Fruit fly (Drosophila melanogaster) whole organism, adult: ENCODE data around the gene tyf.

ENCODE experiments used
- CG11617 ChIP-seq: fragments of 200-800 bp; sonication (Bioruptor generic); optimal IDR thresholded peaks from 2 replicates; lab custom pipeline; 2017; ENCODE audit warnings: mild to moderate bottlenecking, missing biosample characterization, missing genetic modification reagents, missing genetic modification characterization
- CG33017 ChIP-seq: fragments of 200-800 bp; sonication (Bioruptor generic); optimal IDR thresholded peaks from 2 replicates; lab custom pipeline; 2018; ENCODE audit warnings: missing biosample characterization, mild to moderate bottlenecking, missing genetic modification characterization, moderate library complexity
- CG5204 ChIP-seq: fragments of 200-800 bp; sonication (Bioruptor generic); optimal IDR thresholded peaks from 2 replicates; lab custom pipeline; 2016; ENCODE audit warnings: missing biosample characterization, missing genetic modification characterization
- CG7045 ChIP-seq: fragments of 200-800 bp; sonication (Bioruptor generic); optimal IDR thresholded peaks from 2 replicates; lab custom pipeline; 2017; ENCODE audit warnings: missing biosample characterization, mild to moderate bottlenecking, missing genetic modification characterization
- Clk ChIP-seq: fragments of 200-800 bp; sonication (Bioruptor generic); optimal IDR thresholded peaks from 2 replicates; lab custom pipeline; 2017; ENCODE audit warnings: missing biosample characterization, missing genetic modification characterization
- Hr96 ChIP-seq: fragments of 200-800 bp; sonication (Bioruptor generic); optimal IDR thresholded peaks from 2 replicates; lab custom pipeline; 2016; ENCODE audit warnings: missing biosample characterization, missing genetic modification characterization
- bab1 ChIP-seq: fragments of 200-800 bp; sonication (Bioruptor generic); optimal IDR thresholded peaks from 3 replicates; lab custom pipeline; 2019; ENCODE audit warnings: missing biosample characterization, mild to moderate bottlenecking, missing genetic modification characterization, moderate library complexity
- cic ChIP-seq: fragments of 200-800 bp; sonication (Bioruptor generic); optimal IDR thresholded peaks from 2 replicates; lab custom pipeline; 2017; ENCODE audit warnings: missing biosample characterization, mild to moderate bottlenecking, missing genetic modification characterization, moderate library complexity
- cnc ChIP-seq, 2 experiments: fragments of >200 bp; optimal IDR thresholded peaks; 2 replicates each; lab custom pipeline; 2017
- kay ChIP-seq: fragments of 200-800 bp; sonication (Bioruptor generic); peaks from one replicate; lab custom pipeline; 2016; ENCODE audit warnings: missing biosample characterization, missing genetic modification characterization, borderline replicate concordance
- ovo ChIP-seq: fragments of 200-800 bp; sonication (Bioruptor generic); optimal IDR thresholded peaks from 2 replicates; lab custom pipeline; 2016; ENCODE audit warnings: missing biosample characterization, missing genetic modification characterization
- pad ChIP-seq: fragments of 200-800 bp; sonication (Bioruptor generic); optimal IDR thresholded peaks from 3 replicates; lab custom pipeline; 2017; ENCODE audit warnings: missing biosample characterization, missing genetic modification characterization, mild to moderate bottlenecking, moderate library complexity, missing genetic modification reagents
- toe ChIP-seq: fragments of 200-800 bp; sonication (Bioruptor generic); optimal IDR thresholded peaks from 2 replicates; lab custom pipeline; 2016; ENCODE audit warnings: missing biosample characterization, missing genetic modification characterization

dm6 chrX:4131049-4131629 lies 14.3 kb downstream of the tyf start, which contains the start of gene GlcAT-I:
- TF ChIP-seq toe (GFP tag; lab: Kevin White, UChicago) (no peak), ovo (GFP tag; lab: Kevin White, UChicago) (no peak), kay (GFP tag; lab: Kevin White, UChicago) (no peak), pad (GFP tag; lab: Kevin White, UChicago) (no peak), cic (GFP tag; lab: Kevin White, UChicago) (no peak), CG33017 (tag; lab: Kevin White, UChicago) (no peak), CG11617 (GFP tag; lab: Kevin White, UChicago) (no peak), CG5204 (GFP tag; lab: Kevin White, UChicago) (no peak), CG7045 (no peak), Clk (GFP tag; lab: Kevin White, UChicago) (no peak), Hr96 (GFP tag; lab: Kevin White, UChicago) (no peak), cnc (optimal IDR thresholded peaks at IDR 0.05; lab: Kevin White, UChicago) (no peak), bab1 (GFP tag; lab: Kevin White, UChicago) (no peak)
